Fruit fly (Drosophila melanogaster) whole organism, adult: ENCODE data around the gene Cad96Ca.

ENCODE experiments used
- CG11617 ChIP-seq: fragments of 200-800 bp; sonication (Bioruptor generic); optimal IDR thresholded peaks from 2 replicates; lab custom pipeline; 2017; ENCODE audit warnings: mild to moderate bottlenecking, missing biosample characterization, missing genetic modification reagents, missing genetic modification characterization
- CG12768 ChIP-seq: fragments of 200-800 bp; sonication (Bioruptor generic); optimal IDR thresholded peaks from 2 replicates; lab custom pipeline; 2017; ENCODE audit warnings: missing biosample characterization, missing genetic modification characterization, mild to moderate bottlenecking, moderate library complexity, missing genetic modification reagents
- CG14711 ChIP-seq: fragments of 200-800 bp; sonication (Bioruptor generic); optimal IDR thresholded peaks from 2 replicates; lab custom pipeline; 2018; ENCODE audit warnings: missing biosample characterization, mild to moderate bottlenecking, missing genetic modification characterization, moderate library complexity
- CG1620 ChIP-seq: fragments of 200-800 bp; sonication (Bioruptor generic); optimal IDR thresholded peaks from 2 replicates; lab custom pipeline; 2016; ENCODE audit warnings: missing biosample characterization, missing genetic modification characterization
- CG33017 ChIP-seq: fragments of 200-800 bp; sonication (Bioruptor generic); optimal IDR thresholded peaks from 2 replicates; lab custom pipeline; 2018; ENCODE audit warnings: missing biosample characterization, mild to moderate bottlenecking, missing genetic modification characterization, moderate library complexity
- CG5204 ChIP-seq: fragments of 200-800 bp; sonication (Bioruptor generic); optimal IDR thresholded peaks from 2 replicates; lab custom pipeline; 2016; ENCODE audit warnings: missing biosample characterization, missing genetic modification characterization
- CG7045 ChIP-seq: fragments of 200-800 bp; sonication (Bioruptor generic); optimal IDR thresholded peaks from 2 replicates; lab custom pipeline; 2017; ENCODE audit warnings: missing biosample characterization, mild to moderate bottlenecking, missing genetic modification characterization
- CG7101 ChIP-seq: fragments of 200-800 bp; sonication (Bioruptor generic); optimal IDR thresholded peaks from 2 replicates; lab custom pipeline; 2018; ENCODE audit warnings: missing biosample characterization, mild to moderate bottlenecking, missing genetic modification characterization, moderate library complexity
- Clk ChIP-seq: fragments of 200-800 bp; sonication (Bioruptor generic); optimal IDR thresholded peaks from 2 replicates; lab custom pipeline; 2017; ENCODE audit warnings: missing biosample characterization, missing genetic modification characterization
- Crg-1 ChIP-seq: fragments of 200-800 bp; sonication (Bioruptor generic); optimal IDR thresholded peaks from 2 replicates; lab custom pipeline; 2016; ENCODE audit warnings: missing biosample characterization, missing genetic modification characterization
- Hr96 ChIP-seq: fragments of 200-800 bp; sonication (Bioruptor generic); optimal IDR thresholded peaks from 2 replicates; lab custom pipeline; 2016; ENCODE audit warnings: missing biosample characterization, missing genetic modification characterization
- Mnt ChIP-seq: fragments of 200-800 bp; sonication (Bioruptor generic); optimal IDR thresholded peaks from 2 replicates; lab custom pipeline; 2016; ENCODE audit warnings: missing biosample characterization, mild to moderate bottlenecking, missing genetic modification characterization
- bab1 ChIP-seq: fragments of 200-800 bp; sonication (Bioruptor generic); optimal IDR thresholded peaks from 3 replicates; lab custom pipeline; 2019; ENCODE audit warnings: missing biosample characterization, mild to moderate bottlenecking, missing genetic modification characterization, moderate library complexity
- cic ChIP-seq: fragments of 200-800 bp; sonication (Bioruptor generic); optimal IDR thresholded peaks from 2 replicates; lab custom pipeline; 2017; ENCODE audit warnings: missing biosample characterization, mild to moderate bottlenecking, missing genetic modification characterization, moderate library complexity
- cnc ChIP-seq, 2 experiments: fragments of >200 bp; optimal IDR thresholded peaks; 2 replicates each; lab custom pipeline; 2017
- kay ChIP-seq: fragments of 200-800 bp; sonication (Bioruptor generic); peaks from one replicate; lab custom pipeline; 2016; ENCODE audit warnings: missing biosample characterization, missing genetic modification characterization, borderline replicate concordance
- ovo ChIP-seq: fragments of 200-800 bp; sonication (Bioruptor generic); optimal IDR thresholded peaks from 2 replicates; lab custom pipeline; 2016; ENCODE audit warnings: missing biosample characterization, missing genetic modification characterization
- pad ChIP-seq: fragments of 200-800 bp; sonication (Bioruptor generic); optimal IDR thresholded peaks from 3 replicates; lab custom pipeline; 2017; ENCODE audit warnings: missing biosample characterization, missing genetic modification characterization, mild to moderate bottlenecking, moderate library complexity, missing genetic modification reagents
- tj ChIP-seq: fragments of 200-800 bp; sonication (Bioruptor generic); optimal IDR thresholded peaks from 3 replicates; lab custom pipeline; 2017; ENCODE audit warnings: missing biosample characterization, mild to moderate bottlenecking, missing genetic modification characterization, moderate library complexity
- toe ChIP-seq: fragments of 200-800 bp; sonication (Bioruptor generic); optimal IDR thresholded peaks from 2 replicates; lab custom pipeline; 2016; ENCODE audit warnings: missing biosample characterization, missing genetic modification characterization

Cad96Ca gene

dm6 chr3R:25193726-25194204, 14.3 kb downstream of the Cad96Ca start, which contains the start of gene lobo:
Gene lobo (minus strand): TSS chr3R:25193776.
- peak; percentile 39 for TF ChIP-seq CG5204 (GFP tag; lab: Kevin White, UChicago)
- peak; percentile 26 for TF ChIP-seq CG11617 (GFP tag; lab: Kevin White, UChicago)
- no peak for TF ChIP-seq Clk (GFP tag; lab: Kevin White, UChicago)
- TF ChIP-seq CG7101 (tag; lab: Kevin White, UChicago): peak; percentile 36
- TF ChIP-seq CG1620 (GFP tag; lab: Kevin White, UChicago): no peak
- peak; percentile 35 for TF ChIP-seq toe
- TF ChIP-seq Hr96: peak; percentile 43
- TF ChIP-seq Mnt (GFP tag; lab: Kevin White, UChicago): no peak
- peak; percentile 30 for TF ChIP-seq CG33017
- peak; percentile 50 for TF ChIP-seq bab1 (GFP tag; lab: Kevin White, UChicago)

DNA sequence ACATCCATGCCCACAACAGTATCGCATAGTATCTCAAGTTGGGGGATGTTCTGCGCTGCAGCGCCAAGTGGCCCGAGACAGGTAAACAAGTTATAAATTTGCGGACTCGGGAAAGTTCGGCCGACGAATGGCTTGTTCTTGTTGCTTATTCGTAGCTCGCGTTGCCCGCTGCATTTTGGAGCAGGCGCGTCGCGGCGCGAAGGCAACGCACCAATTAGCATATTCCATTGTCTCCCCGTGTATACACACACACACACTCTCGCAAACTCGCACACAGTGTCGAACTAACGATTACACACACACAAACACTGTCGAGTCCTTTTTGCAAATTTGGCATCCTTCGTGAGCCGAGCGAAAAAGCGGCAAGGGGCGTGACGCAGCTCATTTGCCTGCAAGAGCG, 19.1 kb downstream of the Cad96Ca start:
- TF ChIP-seq bab1 (GFP tag; lab: Kevin White, UChicago) (no peak), CG11617 (GFP tag; lab: Kevin White, UChicago) (no peak), CG14711 (no peak), Clk (GFP tag; lab: Kevin White, UChicago) (no peak), kay (GFP tag; lab: Kevin White, UChicago) (no peak), Hr96 (no peak), toe (no peak)

dm6 chr3R:25184540-25184939, 23.5 kb downstream of the Cad96Ca start:
- TF ChIP-seq Clk (GFP tag; lab: Kevin White, UChicago) (no peak), Crg-1 (GFP tag; lab: Kevin White, UChicago) (no peak), CG12768 (GFP tag; lab: Kevin White, UChicago) (no peak), toe (no peak), CG11617 (GFP tag; lab: Kevin White, UChicago) (no peak), ovo (no peak), cnc (optimal IDR thresholded peaks at IDR 0.05; lab: Kevin White, UChicago) (no peak), CG1620 (GFP tag; lab: Kevin White, UChicago) (no peak)

- no peak for TF ChIP-seq CG11617 (GFP tag; lab: Kevin White, UChicago)
- TF ChIP-seq CG14711: no peak
- no peak for TF ChIP-seq CG7101 (tag; lab: Kevin White, UChicago)
- TF ChIP-seq CG5204 (GFP tag; lab: Kevin White, UChicago): no peak
- TF ChIP-seq CG12768 (GFP tag; lab: Kevin White, UChicago): no peak
- no peak for TF ChIP-seq Crg-1 (GFP tag; lab: Kevin White, UChicago)
- TF ChIP-seq cnc (optimal IDR thresholded peaks at IDR 0.05; lab: Kevin White, UChicago): no peak
- TF ChIP-seq kay (GFP tag; lab: Kevin White, UChicago): no peak
- TF ChIP-seq Mnt (GFP tag; lab: Kevin White, UChicago): no peak
- TF ChIP-seq pad (GFP tag; lab: Kevin White, UChicago): no peak
- TF ChIP-seq ovo: no peak
- TF ChIP-seq CG7045 (GFP tag; lab: Kevin White, UChicago): no peak
- TF ChIP-seq CG33017: no peak
- TF ChIP-seq CG1620 (GFP tag; lab: Kevin White, UChicago): no peak
- TF ChIP-seq Hr96: no peak
- TF ChIP-seq cic: no peak
- TF ChIP-seq tj (GFP tag; lab: Kevin White, UChicago): no peak
- TF ChIP-seq bab1 (GFP tag; lab: Kevin White, UChicago): no peak
- no peak for TF ChIP-seq toe
- TF ChIP-seq Clk (GFP tag; lab: Kevin White, UChicago): no peak
Observed at dm6 chr3R:25183484-25184442, 24.3 kb downstream of the Cad96Ca start, which contains the start of gene dan. Gene dan (plus strand): TSS chr3R:25184383.

DNA sequence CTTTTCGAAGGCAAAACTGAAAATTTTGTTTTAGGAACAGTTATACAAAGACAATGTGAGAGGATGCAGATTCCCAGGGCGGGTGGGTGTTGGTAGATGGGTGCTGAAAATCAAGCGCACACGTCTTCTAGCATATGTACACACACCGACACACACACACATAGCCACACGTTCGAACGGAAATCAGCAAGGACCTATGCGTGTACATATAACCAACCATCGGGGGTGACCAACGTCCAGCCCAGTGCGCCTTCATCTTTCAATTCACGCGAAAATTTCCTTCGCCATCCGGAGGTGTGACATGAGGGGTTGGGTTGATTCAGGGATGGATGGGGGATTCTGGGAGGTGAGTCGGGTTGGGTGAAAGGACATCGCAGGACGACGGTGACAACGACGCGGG, 26.7 kb downstream of the Cad96Ca start:
- TF ChIP-seq Hr96 (no peak), CG33017 (no peak), toe (no peak)

DNA sequence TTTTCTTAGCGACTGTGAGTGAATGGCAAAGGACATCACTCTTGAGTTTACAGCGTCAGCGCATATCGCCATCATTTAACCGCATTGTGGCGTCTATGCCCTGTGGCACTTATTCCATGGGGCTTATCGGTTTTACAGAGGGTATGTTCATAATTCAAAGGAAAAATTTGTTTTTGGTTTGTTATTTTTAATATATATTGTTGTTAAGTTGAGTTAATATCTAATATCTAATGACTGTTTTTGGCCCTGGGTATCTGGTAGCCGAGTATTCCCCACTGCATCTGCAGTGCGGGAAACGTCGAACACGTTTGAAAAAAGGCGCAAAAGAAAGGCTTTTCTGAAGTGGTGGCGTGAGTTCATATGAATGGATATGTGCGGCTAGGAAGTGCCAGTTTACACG, 29.6 kb downstream of the Cad96Ca start:
- TF ChIP-seq cic (no peak), tj (GFP tag; lab: Kevin White, UChicago) (no peak), CG14711 (no peak), bab1 (GFP tag; lab: Kevin White, UChicago) (no peak), CG5204 (GFP tag; lab: Kevin White, UChicago) (no peak), CG11617 (GFP tag; lab: Kevin White, UChicago) (no peak), Clk (GFP tag; lab: Kevin White, UChicago) (no peak), kay (GFP tag; lab: Kevin White, UChicago) (no peak), Crg-1 (GFP tag; lab: Kevin White, UChicago) (no peak), CG12768 (GFP tag; lab: Kevin White, UChicago) (no peak), cnc (optimal IDR thresholded peaks at IDR 0.05; lab: Kevin White, UChicago) (no peak)
